Fruit fly (Drosophila melanogaster) whole organism, adult: Measurements from ENCODE around the gene iav.
A peak's percentile ranks its signal among the peaks of the same experiment; 100 is the strongest.

Experiments used
- CG11617 ChIP-seq: fragments of 200-800 bp; sonication (Bioruptor generic); optimal IDR thresholded peaks from 2 replicates; lab custom pipeline; 2017; ENCODE audit warnings: mild to moderate bottlenecking, missing biosample characterization, missing genetic modification reagents, missing genetic modification characterization
- CG12768 ChIP-seq: fragments of 200-800 bp; sonication (Bioruptor generic); optimal IDR thresholded peaks from 2 replicates; lab custom pipeline; 2017; ENCODE audit warnings: missing biosample characterization, missing genetic modification characterization, mild to moderate bottlenecking, moderate library complexity, missing genetic modification reagents
- CG14711 ChIP-seq: fragments of 200-800 bp; sonication (Bioruptor generic); optimal IDR thresholded peaks from 2 replicates; lab custom pipeline; 2018; ENCODE audit warnings: missing biosample characterization, mild to moderate bottlenecking, missing genetic modification characterization, moderate library complexity
- CG1620 ChIP-seq: fragments of 200-800 bp; sonication (Bioruptor generic); optimal IDR thresholded peaks from 2 replicates; lab custom pipeline; 2016; ENCODE audit warnings: missing biosample characterization, missing genetic modification characterization
- CG33017 ChIP-seq: fragments of 200-800 bp; sonication (Bioruptor generic); optimal IDR thresholded peaks from 2 replicates; lab custom pipeline; 2018; ENCODE audit warnings: missing biosample characterization, mild to moderate bottlenecking, missing genetic modification characterization, moderate library complexity
- CG5204 ChIP-seq: fragments of 200-800 bp; sonication (Bioruptor generic); optimal IDR thresholded peaks from 2 replicates; lab custom pipeline; 2016; ENCODE audit warnings: missing biosample characterization, missing genetic modification characterization
- CG7045 ChIP-seq: fragments of 200-800 bp; sonication (Bioruptor generic); optimal IDR thresholded peaks from 2 replicates; lab custom pipeline; 2017; ENCODE audit warnings: missing biosample characterization, mild to moderate bottlenecking, missing genetic modification characterization
- CG7101 ChIP-seq: fragments of 200-800 bp; sonication (Bioruptor generic); optimal IDR thresholded peaks from 2 replicates; lab custom pipeline; 2018; ENCODE audit warnings: missing biosample characterization, mild to moderate bottlenecking, missing genetic modification characterization, moderate library complexity
- Clk ChIP-seq: fragments of 200-800 bp; sonication (Bioruptor generic); optimal IDR thresholded peaks from 2 replicates; lab custom pipeline; 2017; ENCODE audit warnings: missing biosample characterization, missing genetic modification characterization
- Crg-1 ChIP-seq: fragments of 200-800 bp; sonication (Bioruptor generic); optimal IDR thresholded peaks from 2 replicates; lab custom pipeline; 2016; ENCODE audit warnings: missing biosample characterization, missing genetic modification characterization
- Hr96 ChIP-seq: fragments of 200-800 bp; sonication (Bioruptor generic); optimal IDR thresholded peaks from 2 replicates; lab custom pipeline; 2016; ENCODE audit warnings: missing biosample characterization, missing genetic modification characterization
- Mnt ChIP-seq: fragments of 200-800 bp; sonication (Bioruptor generic); optimal IDR thresholded peaks from 2 replicates; lab custom pipeline; 2016; ENCODE audit warnings: missing biosample characterization, mild to moderate bottlenecking, missing genetic modification characterization
- bab1 ChIP-seq: fragments of 200-800 bp; sonication (Bioruptor generic); optimal IDR thresholded peaks from 3 replicates; lab custom pipeline; 2019; ENCODE audit warnings: missing biosample characterization, mild to moderate bottlenecking, missing genetic modification characterization, moderate library complexity
- cic ChIP-seq: fragments of 200-800 bp; sonication (Bioruptor generic); optimal IDR thresholded peaks from 2 replicates; lab custom pipeline; 2017; ENCODE audit warnings: missing biosample characterization, mild to moderate bottlenecking, missing genetic modification characterization, moderate library complexity
- cnc ChIP-seq, 2 experiments: fragments of >200 bp; optimal IDR thresholded peaks; 2 replicates each; lab custom pipeline; 2017
- kay ChIP-seq: fragments of 200-800 bp; sonication (Bioruptor generic); peaks from one replicate; lab custom pipeline; 2016; ENCODE audit warnings: missing biosample characterization, missing genetic modification characterization, borderline replicate concordance
- ovo ChIP-seq: fragments of 200-800 bp; sonication (Bioruptor generic); optimal IDR thresholded peaks from 2 replicates; lab custom pipeline; 2016; ENCODE audit warnings: missing biosample characterization, missing genetic modification characterization
- pad ChIP-seq: fragments of 200-800 bp; sonication (Bioruptor generic); optimal IDR thresholded peaks from 3 replicates; lab custom pipeline; 2017; ENCODE audit warnings: missing biosample characterization, missing genetic modification characterization, mild to moderate bottlenecking, moderate library complexity, missing genetic modification reagents
- tj ChIP-seq: fragments of 200-800 bp; sonication (Bioruptor generic); optimal IDR thresholded peaks from 3 replicates; lab custom pipeline; 2017; ENCODE audit warnings: missing biosample characterization, mild to moderate bottlenecking, missing genetic modification characterization, moderate library complexity
- toe ChIP-seq: fragments of 200-800 bp; sonication (Bioruptor generic); optimal IDR thresholded peaks from 2 replicates; lab custom pipeline; 2016; ENCODE audit warnings: missing biosample characterization, missing genetic modification characterization

The iav gene

dm6 chrX:6802376-6803080 is 11.2 kb upstream of the iav start:
- TF ChIP-seq cic (no peak), pad (no peak), kay (GFP tag; lab: Kevin White, UChicago) (no peak), cnc (optimal IDR thresholded peaks at IDR 0.05; lab: Kevin White, UChicago) (no peak), Clk (no peak), CG7101 (tag; lab: Kevin White, UChicago) (no peak), tj (GFP tag; lab: Kevin White, UChicago) (no peak), CG33017 (tag; lab: Kevin White, UChicago) (no peak), CG1620 (GFP tag; lab: Kevin White, UChicago) (no peak), toe (GFP tag; lab: Kevin White, UChicago) (no peak), CG11617 (no peak), Mnt (GFP tag; lab: Kevin White, UChicago) (no peak), bab1 (GFP tag; lab: Kevin White, UChicago) (no peak), CG12768 (GFP tag; lab: Kevin White, UChicago) (no peak), Hr96 (GFP tag; lab: Kevin White, UChicago) (no peak), ovo (no peak), CG7045 (no peak), CG5204 (GFP tag; lab: Kevin White, UChicago) (no peak), Crg-1 (GFP tag; lab: Kevin White, UChicago) (no peak)

dm6 chrX:6803312-6803794 is 10.4 kb upstream of the iav start, which contains the start of the genes C3G and pod1:
Gene C3G (minus strand): TSS chrX:6803593.
Gene pod1 (plus strand): TSS chrX:6803684.
- TF ChIP-seq bab1 (GFP tag; lab: Kevin White, UChicago), result peak; percentile 77
- no peak for TF ChIP-seq CG7045
- TF ChIP-seq pad, result no peak
- TF ChIP-seq cnc (optimal IDR thresholded peaks at IDR 0.05; lab: Kevin White, UChicago), result no peak
- peak; percentile 24 for TF ChIP-seq tj (GFP tag; lab: Kevin White, UChicago)
- TF ChIP-seq CG1620 (GFP tag; lab: Kevin White, UChicago), result peak; percentile 79
- TF ChIP-seq Clk, result no peak
- peak; percentile 30 for TF ChIP-seq CG7101 (tag; lab: Kevin White, UChicago)
- no peak for TF ChIP-seq CG12768 (GFP tag; lab: Kevin White, UChicago)
- no peak for TF ChIP-seq CG14711 (tag; lab: Kevin White, UChicago)
- peak; percentile 39 for TF ChIP-seq Hr96 (GFP tag; lab: Kevin White, UChicago)
- TF ChIP-seq CG33017 (tag; lab: Kevin White, UChicago), result peak; percentile 9
- TF ChIP-seq toe (GFP tag; lab: Kevin White, UChicago), result peak; percentile 63
- peak; percentile 71 for TF ChIP-seq Mnt (GFP tag; lab: Kevin White, UChicago)
- peak; percentile 67 for TF ChIP-seq ovo
- peak; percentile 13 for TF ChIP-seq CG5204 (GFP tag; lab: Kevin White, UChicago)
- no peak for TF ChIP-seq kay (GFP tag; lab: Kevin White, UChicago)
- TF ChIP-seq cic, result peak; percentile 3
- TF ChIP-seq CG11617, result no peak
- peak; percentile 17 for TF ChIP-seq Crg-1 (GFP tag; lab: Kevin White, UChicago)

DNA sequence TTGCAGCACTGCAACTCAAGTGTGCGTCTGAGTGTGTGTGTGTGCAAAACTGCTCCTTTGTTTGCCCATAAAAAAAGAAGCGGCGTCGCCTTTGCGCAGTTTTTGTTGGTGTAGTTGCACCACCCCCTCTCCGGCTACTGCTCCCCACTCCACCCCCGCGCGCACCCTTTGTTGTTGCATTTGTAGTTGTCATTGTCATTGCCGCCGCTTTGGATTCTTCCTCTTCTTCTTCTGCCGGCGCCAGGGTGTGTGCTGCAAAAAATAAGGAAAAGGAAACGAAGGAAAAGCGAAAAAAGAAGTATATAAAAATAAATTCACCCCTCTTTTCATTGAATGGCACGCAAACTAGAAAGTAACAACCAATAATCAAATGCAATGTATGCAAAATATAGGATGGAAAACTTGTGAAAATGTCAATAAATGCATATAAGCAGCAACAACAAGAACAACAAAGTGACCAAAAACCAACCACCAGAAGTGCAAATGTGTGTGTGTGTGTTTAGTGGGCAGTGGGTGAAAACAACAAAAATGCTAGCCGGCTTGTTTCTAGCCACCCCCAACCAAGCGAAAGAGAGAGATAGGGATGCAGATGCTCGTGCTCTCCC is 9.8 kb upstream of the iav start:
- TF ChIP-seq CG7045 (no peak), CG33017 (tag; lab: Kevin White, UChicago) (no peak), kay (GFP tag; lab: Kevin White, UChicago) (no peak), Hr96 (GFP tag; lab: Kevin White, UChicago) (no peak), CG7101 (tag; lab: Kevin White, UChicago) (no peak), CG14711 (tag; lab: Kevin White, UChicago) (no peak), tj (GFP tag; lab: Kevin White, UChicago) (no peak), Clk (no peak), CG11617 (no peak), ovo (no peak), toe (GFP tag; lab: Kevin White, UChicago) (no peak), Crg-1 (GFP tag; lab: Kevin White, UChicago) (no peak), CG12768 (GFP tag; lab: Kevin White, UChicago) (no peak), bab1 (GFP tag; lab: Kevin White, UChicago) (no peak), pad (no peak), CG1620 (GFP tag; lab: Kevin White, UChicago) (no peak), CG5204 (GFP tag; lab: Kevin White, UChicago) (no peak), cnc (optimal IDR thresholded peaks at IDR 0.05; lab: Kevin White, UChicago) (no peak), cic (no peak)

DNA sequence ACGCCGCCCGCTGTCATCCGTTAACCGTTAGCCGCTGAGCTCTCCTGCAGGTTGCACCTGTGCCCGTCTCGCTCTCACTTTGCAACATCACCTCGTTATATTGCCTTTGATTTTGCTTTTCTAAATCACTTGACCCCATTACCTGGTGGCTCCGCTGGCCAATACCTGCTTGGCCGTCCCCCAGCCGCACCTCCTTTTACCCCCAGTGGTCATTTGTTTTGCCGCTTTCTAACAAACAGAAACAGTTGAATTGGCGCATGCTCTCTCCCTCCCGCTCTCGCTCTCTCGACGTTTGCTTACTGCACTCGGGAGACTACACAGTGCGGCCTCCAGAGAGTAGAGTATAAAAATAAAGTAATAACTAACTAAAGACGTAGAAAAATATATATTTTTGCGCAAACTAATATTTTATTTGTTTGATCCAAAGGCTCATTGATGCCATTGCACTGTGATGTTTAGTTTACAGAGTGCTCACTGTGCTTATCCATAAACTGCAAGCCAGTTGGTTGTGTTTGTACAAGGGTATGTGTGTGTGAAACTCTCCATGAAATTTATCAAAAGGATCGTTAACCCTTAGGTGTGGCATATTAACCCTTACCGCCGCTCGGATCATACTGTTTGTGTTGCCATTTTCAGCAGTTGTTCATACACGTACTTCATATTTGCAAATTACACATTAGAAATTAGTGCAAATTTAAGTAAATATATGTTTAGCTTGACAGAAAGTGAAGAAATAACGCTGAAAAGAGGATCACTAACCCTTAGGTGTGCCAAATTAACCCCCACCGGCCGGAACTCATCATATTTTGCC is 9.1 kb upstream of the iav start:
- TF ChIP-seq ovo (peak; percentile 80), CG14711 (tag; lab: Kevin White, UChicago) (peak; percentile 81), Crg-1 (GFP tag; lab: Kevin White, UChicago) (peak; percentile 80), Mnt (GFP tag; lab: Kevin White, UChicago) (peak; percentile 71), toe (GFP tag; lab: Kevin White, UChicago) (peak; percentile 64), bab1 (GFP tag; lab: Kevin White, UChicago) (peak; percentile 89), CG33017 (tag; lab: Kevin White, UChicago) (peak; percentile 90), pad (peak; percentile 84), cic (peak; percentile 3), cnc (optimal IDR thresholded peaks at IDR 0.05; lab: Kevin White, UChicago) (no peak), CG5204 (GFP tag; lab: Kevin White, UChicago) (peak; percentile 72), CG12768 (GFP tag; lab: Kevin White, UChicago) (peak; percentile 64), kay (GFP tag; lab: Kevin White, UChicago) (no peak), Clk (peak; percentile 42), CG7101 (tag; lab: Kevin White, UChicago) (peak; percentile 93), CG1620 (GFP tag; lab: Kevin White, UChicago) (no peak), CG7045 (peak; percentile 42), tj (GFP tag; lab: Kevin White, UChicago) (peak; percentile 38), Hr96 (GFP tag; lab: Kevin White, UChicago) (peak; percentile 66), CG11617 (peak; percentile 71)
